Worm (Caenorhabditis elegans): ENCODE results near the gene F15H10.10.

The F15H10.10 gene

ce11 chrV:10381726-10382125, 35.1 kb downstream of the F15H10.10 start, which contains the start of gene abu-1:
abu-1 (minus strand) TSS chrV:10381826.
- TF ChIP-seq flt-1 (GFP tag; IDR thresholded peaks at IDR 0.05) (no peak), hnd-1 (tag; optimal IDR thresholded peaks at IDR 0.05) (no peak), aly-1 (tag; optimal IDR thresholded peaks at IDR 0.05) (no peak), ceh-36 (tag; optimal IDR thresholded peaks at IDR 0.05) (no peak), hmg-4 (GFP tag; optimal IDR thresholded peaks at IDR 0.05) (no peak), ets-7 (tag; optimal IDR thresholded peaks at IDR 0.05) (no peak), ceh-13 (GFP tag; optimal IDR thresholded peaks at IDR 0.05) (no peak), scrt-1 (GFP tag; IDR thresholded peaks at IDR 0.05) (no peak)

- no peak for TF ChIP-seq F13C5.2 (tag; optimal IDR thresholded peaks at IDR 0.05)
- TF ChIP-seq ceh-13 (GFP tag; optimal IDR thresholded peaks at IDR 0.05): no peak
- no peak for TF ChIP-seq tra-4 (tag; optimal IDR thresholded peaks at IDR 0.05)
- TF ChIP-seq sea-1 (GFP tag; conservative IDR thresholded peaks at IDR 0.05): no peak
- no peak for TF ChIP-seq pes-1 (GFP tag; IDR thresholded peaks at IDR 0.05)
- no peak for TF ChIP-seq B0310.2 (tag; optimal IDR thresholded peaks at IDR 0.05)
- TF ChIP-seq ets-7 (tag; optimal IDR thresholded peaks at IDR 0.05): no peak
- no peak for TF ChIP-seq ama-1 (optimal IDR thresholded peaks at IDR 0.05)
- TF ChIP-seq hmg-4 (GFP tag; optimal IDR thresholded peaks at IDR 0.05): no peak
- no peak for TF ChIP-seq hnd-1 (tag; optimal IDR thresholded peaks at IDR 0.05)
- TF ChIP-seq tbx-11 (GFP tag; IDR thresholded peaks at IDR 0.05): no peak
- no peak for TF ChIP-seq hmbx-1 (tag; optimal IDR thresholded peaks at IDR 0.05)
- no peak for TF ChIP-seq flt-1 (GFP tag; IDR thresholded peaks at IDR 0.05)
Measured at ce11 chrV:10379761-10380160, 37.1 kb downstream of the F15H10.10 start.

- TF ChIP-seq aly-1 (tag; optimal IDR thresholded peaks at IDR 0.05): no peak
- TF ChIP-seq sea-1 (GFP tag; conservative IDR thresholded peaks at IDR 0.05): no peak
- no peak for TF ChIP-seq hmg-4 (GFP tag; optimal IDR thresholded peaks at IDR 0.05)
- TF ChIP-seq ets-7 (tag; optimal IDR thresholded peaks at IDR 0.05): no peak
- no peak for TF ChIP-seq ceh-36 (tag; optimal IDR thresholded peaks at IDR 0.05)
- no peak for TF ChIP-seq tbx-11 (GFP tag; IDR thresholded peaks at IDR 0.05)
- TF ChIP-seq scrt-1 (GFP tag; IDR thresholded peaks at IDR 0.05): no peak
- no peak for TF ChIP-seq tbx-37 (GFP tag; conservative IDR thresholded peaks at IDR 0.05)
- TF ChIP-seq ama-1 (optimal IDR thresholded peaks at IDR 0.05): no peak
- no peak for TF ChIP-seq F13C5.2 (tag; optimal IDR thresholded peaks at IDR 0.05)
- TF ChIP-seq flt-1 (GFP tag; IDR thresholded peaks at IDR 0.05): no peak
Measured at ce11 chrV:10379293-10379692, 37.5 kb downstream of the F15H10.10 start, which contains the start of gene AC3.12. AC3.12 (minus strand) TSS chrV:10379393.

ce11 chrV:10371951-10372350, 44.9 kb downstream of the F15H10.10 start, which contains the start of gene ugt-49:
ugt-49 (plus strand) TSS chrV:10372321.
- TF ChIP-seq scrt-1 (GFP tag; IDR thresholded peaks at IDR 0.05) (no peak), hnd-1 (tag; optimal IDR thresholded peaks at IDR 0.05) (no peak), hmbx-1 (tag; optimal IDR thresholded peaks at IDR 0.05) (no peak), tbx-11 (GFP tag; IDR thresholded peaks at IDR 0.05) (no peak), aly-1 (tag; optimal IDR thresholded peaks at IDR 0.05) (no peak), F13C5.2 (tag; optimal IDR thresholded peaks at IDR 0.05) (no peak), sea-1 (GFP tag; conservative IDR thresholded peaks at IDR 0.05) (no peak), hmg-4 (GFP tag; optimal IDR thresholded peaks at IDR 0.05) (no peak), flt-1 (GFP tag; IDR thresholded peaks at IDR 0.05) (no peak), tra-4 (tag; optimal IDR thresholded peaks at IDR 0.05) (no peak), B0310.2 (tag; optimal IDR thresholded peaks at IDR 0.05) (no peak), tbx-37 (GFP tag; conservative IDR thresholded peaks at IDR 0.05) (no peak), ets-7 (tag; optimal IDR thresholded peaks at IDR 0.05) (no peak), pes-1 (GFP tag; IDR thresholded peaks at IDR 0.05) (no peak)

DNA sequence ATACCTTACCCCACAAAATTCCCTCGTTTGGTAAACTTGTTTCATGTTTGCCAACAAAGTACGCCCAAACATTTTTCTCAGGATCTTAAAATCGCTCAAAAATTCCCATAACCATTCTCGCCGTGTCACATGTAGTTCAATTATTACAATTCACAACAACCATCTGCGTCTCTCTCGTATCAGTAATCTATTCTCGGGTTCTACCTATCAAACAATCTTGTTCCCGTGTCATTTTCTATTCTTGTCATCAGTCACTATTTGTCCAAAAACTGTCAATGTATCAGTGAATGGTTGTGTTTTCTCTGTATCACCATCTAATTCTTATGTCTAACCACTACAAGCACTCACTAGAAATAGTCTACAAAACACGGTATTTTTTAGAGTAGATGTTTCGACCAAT, 45.6 kb downstream of the F15H10.10 start:
- no peak for TF ChIP-seq hmg-4 (GFP tag; optimal IDR thresholded peaks at IDR 0.05)
- TF ChIP-seq pes-1 (GFP tag; IDR thresholded peaks at IDR 0.05): no peak
- TF ChIP-seq ceh-36 (tag; optimal IDR thresholded peaks at IDR 0.05): no peak
- TF ChIP-seq scrt-1 (GFP tag; IDR thresholded peaks at IDR 0.05): no peak
- TF ChIP-seq ceh-13 (GFP tag; optimal IDR thresholded peaks at IDR 0.05): no peak

DNA sequence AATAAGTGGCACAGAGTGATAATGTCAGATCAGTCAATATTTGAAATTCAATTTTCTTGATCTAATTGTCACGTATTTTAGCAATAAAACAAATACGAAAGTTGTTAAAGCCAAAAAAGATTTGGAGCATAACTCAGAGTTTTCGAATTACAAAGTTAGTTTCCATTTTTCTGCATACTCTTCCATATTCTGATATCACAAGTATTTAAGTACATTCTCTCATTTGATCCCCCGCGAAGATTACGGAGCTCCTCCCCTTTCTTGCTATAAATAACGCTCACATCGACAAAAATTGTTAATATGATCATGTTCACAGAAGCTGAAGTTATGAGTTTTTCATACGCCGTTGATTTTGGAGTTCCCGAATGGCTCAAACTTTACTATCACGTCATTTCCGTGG, 48.6 kb downstream of the F15H10.10 start, which contains the start of gene sri-20:
TSS of gene sri-20 (plus strand) at position 301 of the 400 bp plus-strand sequence.
- no peak for TF ChIP-seq aly-1 (tag; optimal IDR thresholded peaks at IDR 0.05)
- TF ChIP-seq hmg-4 (GFP tag; optimal IDR thresholded peaks at IDR 0.05): no peak
- TF ChIP-seq sea-1 (GFP tag; conservative IDR thresholded peaks at IDR 0.05): no peak
- TF ChIP-seq tbx-11 (GFP tag; IDR thresholded peaks at IDR 0.05): no peak
- no peak for TF ChIP-seq hnd-1 (tag; optimal IDR thresholded peaks at IDR 0.05)
- no peak for TF ChIP-seq B0310.2 (tag; optimal IDR thresholded peaks at IDR 0.05)
- TF ChIP-seq scrt-1 (GFP tag; IDR thresholded peaks at IDR 0.05): no peak
- TF ChIP-seq tra-4 (tag; optimal IDR thresholded peaks at IDR 0.05): no peak
- TF ChIP-seq pes-1 (GFP tag; IDR thresholded peaks at IDR 0.05): no peak
- TF ChIP-seq tbx-37 (GFP tag; conservative IDR thresholded peaks at IDR 0.05): no peak

Data from whole organism, early embryonic.